Fruit fly (Drosophila melanogaster) whole organism, embryonic: ENCODE data around the gene Cyp4g15.

ENCODE experiments used
- Antp ChIP-seq: fragments of 200-800 bp; sonication (Bioruptor generic); optimal IDR thresholded peaks from 3 replicates; lab custom pipeline; 2016; ENCODE audit warnings: missing biosample characterization, missing genetic modification characterization
- CG10209 ChIP-seq: fragments of 200-800 bp; sonication (Bioruptor generic); optimal IDR thresholded peaks from 3 replicates; lab custom pipeline; 2017; ENCODE audit warnings: missing biosample characterization, mild to moderate bottlenecking, missing genetic modification characterization, missing genetic modification reagents
- CG13287 ChIP-seq: fragments of 200-800 bp; sonication (Bioruptor generic); IDR thresholded peaks from 2 replicates; pipeline ENCODE4 v1.3.6; 2022; ENCODE audit warnings: missing biosample characterization, missing genetic modification characterization; ENCODE audit not compliant: partially characterized antibody
- CG17385 ChIP-seq: fragments of 200-800 bp; sonication (Bioruptor generic); optimal IDR thresholded peaks from 3 replicates; lab custom pipeline; 2018; ENCODE audit warnings: missing biosample characterization, mild to moderate bottlenecking, missing genetic modification characterization
- CG18011 ChIP-seq: fragments of 200-800 bp; sonication (Bioruptor generic); optimal IDR thresholded peaks from 2 replicates; lab custom pipeline; 2017; ENCODE audit warnings: missing biosample characterization, missing genetic modification characterization, mild to moderate bottlenecking, moderate library complexity, missing genotype
- CG32767 ChIP-seq: fragments of 200-800 bp; sonication (Bioruptor generic); IDR thresholded peaks from 2 replicates; pipeline ENCODE4 v1.3.6; 2022; ENCODE audit warnings: missing biosample characterization, missing genetic modification characterization
- CG4730 ChIP-seq: fragments of 200-800 bp; sonication (Bioruptor generic); IDR thresholded peaks from 2 replicates; pipeline ENCODE4 v1.3.6; 2022; ENCODE audit warnings: missing biosample characterization, missing genetic modification characterization
- CG4854 ChIP-seq: fragments of 200-800 bp; sonication (Bioruptor generic); optimal IDR thresholded peaks from 2 replicates; lab custom pipeline; 2016; ENCODE audit warnings: missing biosample characterization, missing genetic modification characterization, inconsistent platforms
- CG6765 ChIP-seq: fragments of 200-800 bp; sonication (Bioruptor generic); optimal IDR thresholded peaks from 3 replicates; lab custom pipeline; 2017; ENCODE audit warnings: missing biosample characterization, mild to moderate bottlenecking, missing genetic modification characterization
- CG8944 ChIP-seq: fragments of 200-800 bp; sonication (Bioruptor generic); optimal IDR thresholded peaks from 3 replicates; lab custom pipeline; 2016; ENCODE audit warnings: missing biosample characterization, missing genetic modification characterization
- CG9437 ChIP-seq: fragments of 200-800 bp; sonication (Bioruptor generic); optimal IDR thresholded peaks from 2 replicates; lab custom pipeline; 2018; ENCODE audit warnings: missing biosample characterization, mild to moderate bottlenecking, missing genetic modification characterization
- Drgx ChIP-seq: fragments of 200-800 bp; sonication (Bioruptor generic); IDR thresholded peaks from 2 replicates; pipeline ENCODE4 v1.3.6; 2022; ENCODE audit warnings: missing biosample characterization, missing genetic modification characterization
- Ets65A ChIP-seq: fragments of 200-800 bp; sonication (Bioruptor generic); peaks from one replicate; lab custom pipeline; 2016; ENCODE audit warnings: missing biosample characterization, missing genetic modification characterization
- GATAe ChIP-seq: fragments of 200-800 bp; sonication (Bioruptor generic); conservative IDR thresholded peaks from 2 replicates; pipeline ENCODE4 v1.3.6; 2022; ENCODE audit warnings: missing biosample characterization, missing genetic modification characterization
- Hr51 ChIP-seq, 2 experiments: fragments of 200-800 bp; sonication (Bioruptor generic); optimal IDR thresholded peaks; 2 replicates in 1 of 2; 3 replicates in 1 of 2; lab custom pipeline; 2016 to 2018; ENCODE audit warnings: missing biosample characterization in 2 of 2, missing genetic modification characterization in 2 of 2, mild to moderate bottlenecking in 1 of 2, moderate library complexity in 1 of 2
- Lim3 ChIP-seq: fragments of 200-800 bp; sonication (Bioruptor generic); IDR thresholded peaks from 2 replicates; pipeline ENCODE4 v1.3.6; 2022; ENCODE audit warnings: missing biosample characterization, missing genetic modification characterization
- MBD-R2 ChIP-seq: fragments of 200-800 bp; sonication (Bioruptor generic); IDR thresholded peaks from 2 replicates; pipeline ENCODE4 v1.3.6; 2022; ENCODE audit warnings: missing biosample characterization, missing genetic modification characterization
- Mad ChIP-seq: fragments of 200-800 bp; sonication (Bioruptor generic); optimal IDR thresholded peaks from 2 replicates; lab custom pipeline; 2016; ENCODE audit warnings: missing biosample characterization, missing genetic modification characterization
- Myb ChIP-seq: fragments of 200-800 bp; sonication (Bioruptor generic); optimal IDR thresholded peaks from 2 replicates; lab custom pipeline; 2016; ENCODE audit warnings: missing biosample characterization, missing genetic modification characterization
- NC2β ChIP-seq: fragments of 200-800 bp; sonication (Bioruptor generic); optimal IDR thresholded peaks from 2 replicates; lab custom pipeline; 2016; ENCODE audit warnings: missing biosample characterization, missing genetic modification characterization
- Nf-YA ChIP-seq: fragments of 200-800 bp; sonication (Bioruptor generic); IDR thresholded peaks from 2 replicates; pipeline ENCODE4 v1.3.6; 2022; ENCODE audit warnings: missing biosample characterization, missing genetic modification characterization
- Pdp1 ChIP-seq, 2 experiments: fragments of 200-800 bp; sonication (Bioruptor generic); optimal IDR thresholded peaks; 3 replicates each; lab custom pipeline; 2016; ENCODE audit warnings: missing biosample characterization in 2 of 2, missing genetic modification characterization in 2 of 2, mild to moderate bottlenecking in 1 of 2, moderate library complexity in 1 of 2
- Spps ChIP-seq: fragments of 200-800 bp; sonication (Bioruptor generic); optimal IDR thresholded peaks from 2 replicates; lab custom pipeline; 2018; ENCODE audit warnings: missing biosample characterization, mild to moderate bottlenecking, missing genetic modification characterization
- YL-1 ChIP-seq: fragments of 200-800 bp; sonication (Bioruptor generic); optimal IDR thresholded peaks from 3 replicates; lab custom pipeline; 2017; ENCODE audit warnings: missing biosample characterization, mild to moderate bottlenecking, missing genetic modification characterization
- cg ChIP-seq: fragments of 200-800 bp; sonication (Bioruptor generic); optimal IDR thresholded peaks from 3 replicates; lab custom pipeline; 2019; ENCODE audit warnings: missing biosample characterization, mild to moderate bottlenecking, missing genetic modification characterization, moderate library complexity
- chn ChIP-seq: fragments of 200-800 bp; sonication (Bioruptor generic); optimal IDR thresholded peaks from 2 replicates; lab custom pipeline; 2016; ENCODE audit warnings: missing biosample characterization, missing genetic modification characterization
- crp ChIP-seq, 2 experiments: fragments of 200-800 bp; sonication (Bioruptor generic); optimal IDR thresholded peaks; 2 replicates in 1 of 2; 3 replicates in 1 of 2; lab custom pipeline; 2017; ENCODE audit warnings: missing biosample characterization in 2 of 2, missing genetic modification characterization in 2 of 2, mild to moderate bottlenecking in 1 of 2, moderate library complexity in 1 of 2
- fd102C ChIP-seq: fragments of 200-800 bp; sonication (Bioruptor generic); optimal IDR thresholded peaks from 2 replicates; lab custom pipeline; 2018; ENCODE audit warnings: missing biosample characterization, mild to moderate bottlenecking, missing genetic modification characterization, moderate library complexity
- fru ChIP-seq: fragments of >200 bp; optimal IDR thresholded peaks from 2 replicates; lab custom pipeline; 2017
- ftz-f1 ChIP-seq: fragments of 200-800 bp; sonication (Bioruptor generic); optimal IDR thresholded peaks from 2 replicates; lab custom pipeline; 2016; ENCODE audit warnings: missing biosample characterization, missing genetic modification characterization
- fu2 ChIP-seq: fragments of 200-800 bp; sonication (Bioruptor generic); optimal IDR thresholded peaks from 2 replicates; lab custom pipeline; 2016; ENCODE audit warnings: missing biosample characterization, missing genetic modification characterization
- gcm2 ChIP-seq: fragments of 200-800 bp; sonication (Bioruptor generic); optimal IDR thresholded peaks from 2 replicates; lab custom pipeline; 2016; ENCODE audit warnings: missing biosample characterization, missing genetic modification characterization
- gsb ChIP-seq: fragments of 200-800 bp; sonication (Bioruptor generic); IDR thresholded peaks from 2 replicates; pipeline ENCODE4 v1.3.6; 2022; ENCODE audit warnings: missing biosample characterization, missing genetic modification characterization
- gt ChIP-seq: fragments of 200-800 bp; sonication (Bioruptor generic); IDR thresholded peaks from 2 replicates; pipeline ENCODE4 v1.3.6; 2022; ENCODE audit warnings: missing biosample characterization, missing genetic modification characterization
- h ChIP-seq: fragments of >200 bp; optimal IDR thresholded peaks from 2 replicates; lab custom pipeline; 2017
- ham ChIP-seq: fragments of 200-800 bp; sonication (Bioruptor generic); IDR thresholded peaks from 2 replicates; pipeline ENCODE4 v1.3.6; 2022; ENCODE audit warnings: missing biosample characterization, missing genetic modification characterization
- hbn ChIP-seq: fragments of 200-800 bp; sonication (Bioruptor generic); IDR thresholded peaks from 2 replicates; pipeline ENCODE4 v1.3.6; 2022; ENCODE audit warnings: missing biosample characterization, missing genetic modification characterization; ENCODE audit not compliant: partially characterized antibody
- lilli ChIP-seq: fragments of 200-800 bp; sonication (Bioruptor generic); optimal IDR thresholded peaks from 3 replicates; lab custom pipeline; 2016; ENCODE audit warnings: missing biosample characterization, missing genetic modification characterization
- mam ChIP-seq: fragments of 200-800 bp; sonication (Bioruptor generic); optimal IDR thresholded peaks from 3 replicates; lab custom pipeline; 2016; ENCODE audit warnings: missing biosample characterization, missing genetic modification characterization
- p53 ChIP-seq: fragments of 200-800 bp; sonication (Bioruptor generic); optimal IDR thresholded peaks from 2 replicates; lab custom pipeline; 2016; ENCODE audit warnings: missing biosample characterization, missing genetic modification characterization
- pan ChIP-seq, 4 experiments: fragments of >200 bp in 3 of 4; fragments of 200-800 bp in 1 of 4; sonication (Bioruptor generic) in 1 of 4; optimal IDR thresholded peaks in 3 of 4; IDR thresholded peaks in 1 of 4; 2 replicates each; pipeline versions ENCODE4 v1.3.6 to Lab custom; 2017 to 2022; ENCODE audit warnings: missing biosample characterization in 2 of 4, missing genetic modification characterization in 2 of 4, mixed read lengths in 1 of 4
- row ChIP-seq: fragments of 200-800 bp; sonication (Bioruptor generic); IDR thresholded peaks from 3 replicates; pipeline ENCODE4 v1.3.6; 2022; ENCODE audit warnings: missing biosample characterization, missing genetic modification characterization
- sens ChIP-seq: fragments of 200-800 bp; sonication (Bioruptor generic); peaks from one replicate; lab custom pipeline; 2016; ENCODE audit warnings: missing biosample characterization, missing genetic modification characterization
- sisA ChIP-seq: fragments of 200-800 bp; sonication (Bioruptor generic); IDR thresholded peaks from 2 replicates; pipeline ENCODE4 v1.3.6; 2022; ENCODE audit warnings: missing biosample characterization, missing genetic modification characterization
- sr ChIP-seq: fragments of 200-800 bp; sonication (Bioruptor generic); IDR thresholded peaks from 3 replicates; pipeline ENCODE4 v1.3.6; 2022; ENCODE audit warnings: missing biosample characterization, missing genetic modification characterization
- ssp ChIP-seq: fragments of 200-800 bp; sonication (Bioruptor generic); IDR thresholded peaks from 2 replicates; pipeline ENCODE4 v1.3.6; 2022; ENCODE audit warnings: missing biosample characterization, missing genetic modification characterization
- tll ChIP-seq, 2 experiments: fragments of 200-800 bp in 1 of 2; fragments of >200 bp in 1 of 2; sonication (Bioruptor generic) in 1 of 2; optimal IDR thresholded peaks; 2 replicates each; lab custom pipeline; 2017 to 2019; ENCODE audit warnings: missing biosample characterization in 2 of 2, missing genetic modification characterization in 2 of 2, mild to moderate bottlenecking in 1 of 2, moderate library complexity in 1 of 2
- trem ChIP-seq: fragments of 200-800 bp; optimal IDR thresholded peaks from 3 replicates; lab custom pipeline; 2019; ENCODE audit warnings: missing biosample characterization, mild to moderate bottlenecking, missing genetic modification characterization, moderate library complexity
- tx ChIP-seq: fragments of 200-800 bp; sonication (Bioruptor generic); optimal IDR thresholded peaks from 2 replicates; lab custom pipeline; 2016; ENCODE audit warnings: missing biosample characterization, missing genetic modification characterization
- vnd ChIP-seq: fragments of 200-800 bp; sonication (Bioruptor generic); IDR thresholded peaks from 3 replicates; pipeline ENCODE4 v1.3.6; 2022; ENCODE audit warnings: missing biosample characterization, missing genetic modification characterization; ENCODE audit not compliant: partially characterized antibody

Cyp4g15 gene

dm6 chrX:11476758-11477157 lies at the start of gene Cyp4g15:
Gene Cyp4g15, plus strand, starts transcription at chrX:11477058.
- TF ChIP-seq sens (GFP tag; lab: Kevin White, UChicago) (peak; percentile 73), row (GFP tag; lab: Robert Waterston, UW) (0 out of 3 replicates have a peak, but pooled peaks have one; percentile 15), h (lab: Kevin White, UChicago) (no peak), Ets65A (GFP tag; lab: Kevin White, UChicago) (peak; percentile 78), GATAe (GFP tag; lab: Robert Waterston, UW) (no peak)

- TF ChIP-seq chn (GFP tag; lab: Kevin White, UChicago) (no peak), gt (no peak), CG32767 (GFP tag; lab: Robert Waterston, UW) (0 out of 2 replicates have a peak, but pooled peaks have one; percentile 16), Nf-YA (GFP tag; lab: Robert Waterston, UW) (no peak), p53 (GFP tag; lab: Kevin White, UChicago) (no peak), Drgx (GFP tag; lab: Robert Waterston, UW) (0 out of 2 replicates have a peak, but pooled peaks have one; percentile 13), sisA (GFP tag; lab: Robert Waterston, UW) (no peak), ftz-f1 (peak; percentile 92), vnd (peak; percentile 52; the same call in 2 of the 3 replicates), trem (tag; lab: Kevin White, UChicago) (no peak), Antp (GFP tag; lab: Kevin White, UChicago) (no peak), cg (peak; percentile 89), ssp (GFP tag; lab: Robert Waterston, UW) (no peak), pan (optimal IDR thresholded peaks at IDR 0.05; lab: Kevin White, UChicago) (no peak), pan (GFP tag; optimal IDR thresholded peaks at IDR 0.05 in 1 of 2, IDR thresholded peaks at IDR 0.05 in 1 of 2) (no peak), CG10209 (GFP tag; lab: Kevin White, UChicago) (peak; percentile 43), hbn (GFP tag; lab: Robert Waterston, UW) (no peak), CG9437 (no peak), fd102C (no peak), sr (GFP tag; lab: Robert Waterston, UW) (no peak), Mad (no peak), CG13287 (GFP tag; lab: Robert Waterston, UW) (peak; percentile 11; the same call in 1 of the 2 replicates), ham (no peak), lilli (GFP tag; lab: Kevin White, UChicago) (no peak), CG17385 (peak; percentile 30), Lim3 (no peak), crp (GFP tag; optimal IDR thresholded peaks at IDR 0.05; lab: Kevin White, UChicago) (peak in 1 of 2 experiments; percentile 53), Spps (tag; lab: Kevin White, UChicago) (no peak), CG4730 (GFP tag; lab: Robert Waterston, UW) (no peak), Hr51 (GFP tag; optimal IDR thresholded peaks at IDR 0.05; lab: Kevin White, UChicago) (no peak), YL-1 (GFP tag; lab: Kevin White, UChicago) (no peak), tll (GFP tag; optimal IDR thresholded peaks at IDR 0.05; lab: Kevin White, UChicago) (no peak), Pdp1 (GFP tag; optimal IDR thresholded peaks at IDR 0.05; lab: Kevin White, UChicago) (peak in 1 of 2 experiments; percentile 52), gsb (no peak), Myb (GFP tag; lab: Kevin White, UChicago) (no peak), CG18011 (GFP tag; lab: Kevin White, UChicago) (no peak), CG6765 (peak; percentile 38), mam (GFP tag; lab: Kevin White, UChicago) (no peak), fru (lab: Kevin White, UChicago) (no peak), fu2 (GFP tag; lab: Kevin White, UChicago) (no peak), CG8944 (GFP tag; lab: Kevin White, UChicago) (no peak), MBD-R2 (GFP tag; lab: Robert Waterston, UW) (peak; percentile 30; the same call in 1 of the 2 replicates), CG4854 (GFP tag; lab: Kevin White, UChicago) (no peak), gcm2 (GFP tag; lab: Kevin White, UChicago) (no peak), NC2β (GFP tag; lab: Kevin White, UChicago) (no peak), tx (GFP tag; lab: Kevin White, UChicago) (no peak)
Measured at dm6 chrX:11427282-11427689, 49.6 kb upstream of the Cyp4g15 start.
